Worm (Caenorhabditis elegans) whole organism, midembryonic: Measurements from ENCODE around the gene F41F3.3.

Experiments used
- cog-1 ChIP-seq: sonication (generic microtip); optimal IDR thresholded peaks from 2 replicates; lab custom pipeline; 2016; ENCODE audit warnings: missing genetic modification characterization, missing compliant biosample characterization
- flt-1 ChIP-seq: fragments of 200-800 bp; sonication (Bioruptor generic); IDR thresholded peaks from 2 replicates; pipeline ENCODE4 v1.3.6; 2022; ENCODE audit warnings: missing genetic modification characterization, missing compliant biosample characterization
- klf-2 ChIP-seq: fragments of 200-800 bp; sonication (Bioruptor generic); conservative IDR thresholded peaks from 2 replicates; pipeline ENCODE4 v1.3.6; 2022; ENCODE audit warnings: missing genetic modification reagents, missing genetic modification characterization, missing compliant biosample characterization
- med-1 ChIP-seq: sonication (generic microtip); optimal IDR thresholded peaks from 2 replicates; lab custom pipeline; 2017; ENCODE audit warnings: missing genetic modification characterization, mild to moderate bottlenecking, missing compliant biosample characterization, antibody characterized with exemption, missing genetic modification reagents; ENCODE audit not compliant: insufficient read depth
- ref-1 ChIP-seq: fragments of 200-800 bp; sonication (Bioruptor generic); conservative IDR thresholded peaks from 2 replicates; pipeline ENCODE4 v1.3.6; 2022; ENCODE audit warnings: missing genetic modification reagents, missing genetic modification characterization, missing compliant biosample characterization
- tab-1 ChIP-seq: fragments of 200-800 bp; sonication (Bioruptor generic); IDR thresholded peaks from 2 replicates; pipeline ENCODE4 v1.3.6; 2022; ENCODE audit warnings: missing genetic modification characterization, missing compliant biosample characterization
- ztf-23 ChIP-seq: fragments of 200-800 bp; sonication (Bioruptor generic); IDR thresholded peaks from 2 replicates; pipeline ENCODE4 v1.3.6; 2022; ENCODE audit warnings: missing genetic modification reagents, missing genetic modification characterization, missing compliant biosample characterization
- ztf-29 ChIP-seq: fragments of 200-800 bp; sonication (Bioruptor generic); IDR thresholded peaks from 2 replicates; pipeline ENCODE4 v1.3.6; 2022; ENCODE audit warnings: missing genetic modification reagents, missing genetic modification characterization, missing compliant biosample characterization

ce11 chrV:4662400-4662799, 14.4 kb upstream of the F41F3.3 start, which contains the start of gene srx-74:
- no peak for TF ChIP-seq klf-2 (GFP tag; lab: Robert Waterston, UW)
- TF ChIP-seq tab-1 (GFP tag; lab: Robert Waterston, UW), result no peak
- TF ChIP-seq med-1 (GFP tag; lab: Kevin White, UChicago), result no peak
- no peak for TF ChIP-seq flt-1 (GFP tag; lab: Robert Waterston, UW)
- no peak for TF ChIP-seq ztf-23 (GFP tag; lab: Robert Waterston, UW)
- no peak for TF ChIP-seq ztf-29
- TF ChIP-seq ref-1 (GFP tag; lab: Robert Waterston, UW), result no peak
- TF ChIP-seq cog-1, result no peak
